Worm (Caenorhabditis elegans) whole organism, L1 larva: ENCODE results near the gene wdr-83.

Experiments
- C04F5.9 ChIP-seq: sonication (generic microtip); optimal IDR thresholded peaks from 2 replicates; lab custom pipeline; 2016; ENCODE audit warnings: missing genetic modification characterization, missing compliant biosample characterization
- C16A3.4 ChIP-seq: fragments of 150-350 bp; optimal IDR thresholded peaks from 2 replicates; lab custom pipeline; 2014; ENCODE audit warnings: missing biosample characterization, missing genetic modification characterization
- F16B12.6 ChIP-seq: fragments of 150-350 bp; optimal IDR thresholded peaks from 2 replicates; lab custom pipeline; 2014; ENCODE audit warnings: missing biosample characterization, missing genetic modification characterization
- blmp-1 ChIP-seq: fragments of 150-350 bp; optimal IDR thresholded peaks from 2 replicates; lab custom pipeline; 2014; ENCODE audit warnings: missing biosample characterization, missing genetic modification characterization
- ceh-63 ChIP-seq: fragments of 200-800 bp; sonication (Bioruptor generic); optimal IDR thresholded peaks from 2 replicates; lab custom pipeline; 2018; ENCODE audit warnings: mild to moderate bottlenecking, missing genetic modification characterization, missing compliant biosample characterization
- ceh-8 ChIP-seq: fragments of 200-800 bp; sonication (Bioruptor generic); optimal IDR thresholded peaks from 2 replicates; lab custom pipeline; 2018; ENCODE audit warnings: mild to moderate bottlenecking, missing genetic modification characterization, moderate library complexity, missing compliant biosample characterization
- ceh-82 ChIP-seq, 3 experiments: fragments of 150-350 bp in 1 of 3; sonication (generic microtip) in 2 of 3; optimal IDR thresholded peaks; 2 replicates each; lab custom pipeline; 2014 to 2017; ENCODE audit warnings: missing biosample characterization in 3 of 3, missing genetic modification characterization in 3 of 3
- ceh-88 ChIP-seq: fragments of 200-800 bp; sonication (Bioruptor generic); IDR thresholded peaks from 2 replicates; pipeline ENCODE4 v1.3.6; 2022; ENCODE audit warnings: missing genetic modification characterization, missing compliant biosample characterization
- ceh-90 ChIP-seq: sonication (generic microtip); optimal IDR thresholded peaks from 2 replicates; lab custom pipeline; 2016; ENCODE audit warnings: missing genetic modification characterization, missing compliant biosample characterization
- ces-1 ChIP-seq: fragments of 150-350 bp; optimal IDR thresholded peaks from 2 replicates; lab custom pipeline; 2014; ENCODE audit warnings: missing biosample characterization, missing genetic modification reagents, missing genetic modification characterization
- dpl-1 ChIP-seq, 3 experiments: fragments of 150-350 bp in 2 of 3; sonication (generic microtip) in 1 of 3; optimal IDR thresholded peaks; 2 replicates each; lab custom pipeline; 2014 to 2017; ENCODE audit warnings: missing biosample characterization in 3 of 3, missing genetic modification characterization in 3 of 3, missing genetic modification reagents in 3 of 3
- elt-2 ChIP-seq: sonication (generic microtip); optimal IDR thresholded peaks from 2 replicates; lab custom pipeline; 2016; ENCODE audit warnings: missing genetic modification characterization, mild to moderate bottlenecking, inconsistent platforms, missing compliant biosample characterization, missing genetic modification reagents
- elt-3 ChIP-seq, 6 experiments: fragments of 150-350 bp in 1 of 6; sonication (generic microtip); optimal IDR thresholded peaks; 2 replicates each; lab custom pipeline; 2017 to 2018; ENCODE audit warnings: missing biosample characterization in 6 of 6, missing genetic modification characterization in 6 of 6, inconsistent platforms in 1 of 6
- fkh-8 ChIP-seq: sonication (generic microtip); optimal IDR thresholded peaks from 2 replicates; lab custom pipeline; 2016; ENCODE audit warnings: mild to moderate bottlenecking, missing genetic modification characterization, missing compliant biosample characterization
- hlh-17 ChIP-seq: fragments of 200-800 bp; sonication (Bioruptor generic); optimal IDR thresholded peaks from 2 replicates; lab custom pipeline; 2018; ENCODE audit warnings: missing genetic modification characterization, mild to moderate bottlenecking, missing compliant biosample characterization, moderate library complexity, borderline replicate concordance
- hlh-4 ChIP-seq: sonication (generic microtip); optimal IDR thresholded peaks from 2 replicates; lab custom pipeline; 2016; ENCODE audit warnings: mild to moderate bottlenecking, missing genetic modification characterization, missing compliant biosample characterization
- hpl-2 ChIP-seq: fragments of 150-350 bp; optimal IDR thresholded peaks from 2 replicates; lab custom pipeline; 2014; ENCODE audit warnings: missing biosample characterization, missing genetic modification reagents, missing genetic modification characterization
- irx-1 ChIP-seq: sonication (generic microtip); optimal IDR thresholded peaks from 2 replicates; lab custom pipeline; 2016; ENCODE audit warnings: missing genetic modification characterization, missing compliant biosample characterization
- isw-1 ChIP-seq: fragments of 200-800 bp; sonication (Bioruptor generic); IDR thresholded peaks from 2 replicates; pipeline ENCODE4 v1.3.6; 2022; ENCODE audit warnings: missing genetic modification characterization, missing compliant biosample characterization
- lin-13 ChIP-seq: fragments of 150-350 bp; optimal IDR thresholded peaks from 2 replicates; lab custom pipeline; 2014; ENCODE audit warnings: missing biosample characterization, missing genetic modification reagents, missing genetic modification characterization
- lin-14 ChIP-seq: fragments of 200-800 bp; sonication (Bioruptor generic); optimal IDR thresholded peaks from 2 replicates; lab custom pipeline; 2018; ENCODE audit warnings: mild to moderate bottlenecking, missing genetic modification characterization, moderate library complexity, missing compliant biosample characterization
- lin-15B ChIP-seq: fragments of 150-350 bp; sonication (generic microtip); optimal IDR thresholded peaks from 3 replicates; lab custom pipeline; 2014; ENCODE audit warnings: missing biosample characterization, missing genetic modification characterization
- lin-39 ChIP-seq: fragments of 150-350 bp; optimal IDR thresholded peaks from 2 replicates; lab custom pipeline; 2014; ENCODE audit warnings: missing biosample characterization, missing genetic modification reagents, missing genetic modification characterization
- lsy-2 ChIP-seq, 2 experiments: fragments of 150-350 bp; optimal IDR thresholded peaks; 2 replicates each; lab custom pipeline; 2014; ENCODE audit warnings: missing biosample characterization in 2 of 2, missing genetic modification characterization in 2 of 2
- mep-1 ChIP-seq: fragments of 150-350 bp; optimal IDR thresholded peaks from 2 replicates; lab custom pipeline; 2014; ENCODE audit warnings: missing biosample characterization, missing genetic modification characterization
- nhr-11 ChIP-seq: fragments of 150-350 bp; optimal IDR thresholded peaks from 2 replicates; lab custom pipeline; 2014; ENCODE audit warnings: missing biosample characterization, missing genetic modification characterization
- nhr-12 ChIP-seq: sonication (generic microtip); optimal IDR thresholded peaks from 2 replicates; lab custom pipeline; 2017; ENCODE audit warnings: missing biosample characterization, missing genetic modification characterization
- nhr-19 ChIP-seq: fragments of 200-800 bp; sonication (Bioruptor generic); conservative IDR thresholded peaks from 2 replicates; pipeline ENCODE4 v1.3.6; 2022; ENCODE audit warnings: missing genetic modification characterization, missing compliant biosample characterization
- nhr-20 ChIP-seq: sonication (generic microtip); optimal IDR thresholded peaks from 2 replicates; lab custom pipeline; 2016; ENCODE audit warnings: mild to moderate bottlenecking, missing genetic modification characterization, missing compliant biosample characterization
- nhr-237 ChIP-seq: fragments of 150-350 bp; optimal IDR thresholded peaks from 2 replicates; lab custom pipeline; 2014; ENCODE audit warnings: missing biosample characterization, missing genetic modification characterization
- nhr-28 ChIP-seq: fragments of 150-350 bp; optimal IDR thresholded peaks from 2 replicates; lab custom pipeline; 2014; ENCODE audit warnings: missing biosample characterization, missing genetic modification characterization
- nhr-47 ChIP-seq: sonication (generic microtip); optimal IDR thresholded peaks from 2 replicates; lab custom pipeline; 2016; ENCODE audit warnings: mild to moderate bottlenecking, missing genetic modification characterization, moderate library complexity, missing compliant biosample characterization
- nhr-71 ChIP-seq: sonication (generic microtip); optimal IDR thresholded peaks from 2 replicates; lab custom pipeline; 2016; ENCODE audit warnings: mild to moderate bottlenecking, missing genetic modification characterization, moderate library complexity, missing compliant biosample characterization
- nhr-76 ChIP-seq: sonication (generic microtip); optimal IDR thresholded peaks from 2 replicates; lab custom pipeline; 2017; ENCODE audit warnings: missing biosample characterization, missing genetic modification characterization
- nhr-85 ChIP-seq: sonication (generic microtip); peaks from one replicate; lab custom pipeline; 2016; ENCODE audit warnings: missing genetic modification characterization, inconsistent platforms, missing compliant biosample characterization
- nhr-90 ChIP-seq: sonication (generic microtip); optimal IDR thresholded peaks from 2 replicates; lab custom pipeline; 2016; ENCODE audit warnings: mild to moderate bottlenecking, missing genetic modification characterization, missing compliant biosample characterization; ENCODE audit not compliant: poor library complexity
- pax-3 ChIP-seq: fragments of 200-800 bp; sonication (Bioruptor generic); optimal IDR thresholded peaks from 2 replicates; lab custom pipeline; 2018; ENCODE audit warnings: mild to moderate bottlenecking, missing genetic modification characterization, moderate library complexity, missing compliant biosample characterization
- skn-1 ChIP-seq: fragments of 150-350 bp; optimal IDR thresholded peaks from 2 replicates; lab custom pipeline; 2014; ENCODE audit warnings: missing biosample characterization, missing genetic modification characterization
- snpc-4 ChIP-seq: fragments of 150-350 bp; optimal IDR thresholded peaks from 2 replicates; lab custom pipeline; 2014; ENCODE audit warnings: missing biosample characterization, missing genetic modification characterization
- sptf-1 ChIP-seq: fragments of 150-350 bp; optimal IDR thresholded peaks from 2 replicates; lab custom pipeline; 2014; ENCODE audit warnings: missing biosample characterization, missing genetic modification characterization
- sup-37 ChIP-seq: fragments of 200-800 bp; sonication (Bioruptor generic); optimal IDR thresholded peaks from 2 replicates; lab custom pipeline; 2018; ENCODE audit warnings: mild to moderate bottlenecking, missing genetic modification characterization, missing compliant biosample characterization
- tlp-1 ChIP-seq: fragments of 150-350 bp; optimal IDR thresholded peaks from 2 replicates; lab custom pipeline; 2014; ENCODE audit warnings: missing biosample characterization, missing genetic modification characterization
- unc-130 ChIP-seq: fragments of 150-350 bp; optimal IDR thresholded peaks from 2 replicates; lab custom pipeline; 2017; ENCODE audit warnings: missing biosample characterization, missing genetic modification characterization, inconsistent platforms
- unc-62 ChIP-seq: fragments of 150-350 bp; optimal IDR thresholded peaks from 2 replicates; lab custom pipeline; 2014; ENCODE audit warnings: missing biosample characterization, missing genetic modification reagents, missing genetic modification characterization
- unc-86 ChIP-seq: sonication (generic microtip); optimal IDR thresholded peaks from 2 replicates; lab custom pipeline; 2016; ENCODE audit warnings: missing genetic modification characterization, missing compliant biosample characterization
- unc-98 ChIP-seq: fragments of 200-800 bp; sonication (Bioruptor generic); IDR thresholded peaks from 2 replicates; pipeline ENCODE4 v1.3.6; 2022; ENCODE audit warnings: missing genetic modification characterization, missing compliant biosample characterization
- xbp-1 ChIP-seq: sonication (generic microtip); optimal IDR thresholded peaks from 2 replicates; lab custom pipeline; 2016; ENCODE audit warnings: missing genetic modification characterization, missing compliant biosample characterization
- zag-1 ChIP-seq: fragments of 150-350 bp; optimal IDR thresholded peaks from 2 replicates; lab custom pipeline; 2014; ENCODE audit warnings: missing biosample characterization, missing genetic modification characterization
- zip-4 ChIP-seq: fragments of 200-800 bp; sonication (Bioruptor generic); optimal IDR thresholded peaks from 2 replicates; lab custom pipeline; 2018; ENCODE audit warnings: mild to moderate bottlenecking, missing genetic modification characterization, moderate library complexity, missing compliant biosample characterization
- ztf-11 ChIP-seq, 2 experiments: sonication (generic microtip); optimal IDR thresholded peaks; 2 replicates each; lab custom pipeline; 2016 to 2017; ENCODE audit warnings: missing genetic modification characterization in 2 of 2, missing biosample characterization in 1 of 2, missing compliant biosample characterization in 1 of 2
- ztf-4 ChIP-seq: fragments of 150-350 bp; optimal IDR thresholded peaks from 2 replicates; lab custom pipeline; 2014; ENCODE audit warnings: missing biosample characterization, missing genetic modification characterization

wdr-83 gene

DNA sequence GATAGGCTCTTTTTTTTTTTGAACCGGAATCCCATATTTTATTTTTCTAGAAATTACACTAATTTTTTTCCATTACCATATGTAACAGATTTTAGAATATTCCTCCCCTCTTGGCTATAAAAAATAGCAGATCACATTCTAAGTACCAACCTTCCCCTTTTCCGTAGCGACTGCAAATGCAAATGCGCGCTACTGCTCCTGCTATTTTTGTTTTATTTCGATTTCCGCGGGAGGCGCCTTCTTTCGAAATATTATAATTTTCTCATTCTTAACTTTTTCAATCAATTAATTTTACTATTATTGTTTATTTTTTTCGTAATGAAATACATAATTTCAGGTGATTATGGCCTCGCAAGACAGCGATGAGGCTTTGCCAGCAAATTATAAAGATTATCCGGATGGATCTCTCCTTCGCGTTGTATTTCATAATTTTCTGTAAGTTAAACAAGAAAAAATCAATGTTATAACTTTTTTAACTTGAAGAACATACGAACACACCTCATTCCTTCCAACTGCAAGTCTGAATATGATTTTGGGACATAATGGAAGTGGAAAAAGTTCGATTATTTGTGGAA is 30.4 kb upstream of the wdr-83 start, which contains the start of gene smc-5 (continued):
- peak; percentile 65 for TF ChIP-seq F16B12.6
- TF ChIP-seq elt-3 (tag; optimal IDR thresholded peaks at IDR 0.05; lab: Kevin White, UChicago), result peak in 1 of 6 experiments; percentile 80
- TF ChIP-seq ztf-4 (tag; lab: Kevin White, UChicago), result no peak
- peak; percentile 41 for TF ChIP-seq lin-13
- peak; percentile 75 for TF ChIP-seq nhr-71 (tag; lab: Kevin White, UChicago)
- no peak for TF ChIP-seq hlh-4 (tag; lab: Kevin White, UChicago)
- TF ChIP-seq nhr-19 (GFP tag; lab: Robert Waterston, UW), result peak; percentile 56
- TF ChIP-seq zag-1 (tag; lab: Kevin White, UChicago), result no peak
- TF ChIP-seq nhr-28 (tag; lab: Kevin White, UChicago), result no peak
- TF ChIP-seq elt-2 (tag; lab: Kevin White, UChicago), result no peak
- TF ChIP-seq nhr-47 (tag; lab: Kevin White, UChicago), result peak; percentile 73
- no peak for TF ChIP-seq ceh-8 (GFP tag; lab: Kevin White, UChicago)
- no peak for TF ChIP-seq unc-62 (GFP tag; lab: Kevin White, UChicago)
- TF ChIP-seq unc-130 (tag; lab: Kevin White, UChicago), result peak; percentile 45
- TF ChIP-seq blmp-1 (tag; lab: Kevin White, UChicago), result peak; percentile 71
- peak; percentile 89 for TF ChIP-seq skn-1 (tag; lab: Kevin White, UChicago)
- no peak for TF ChIP-seq ceh-63 (GFP tag; lab: Kevin White, UChicago)
- TF ChIP-seq nhr-12 (tag; lab: Kevin White, UChicago), result no peak
- TF ChIP-seq nhr-237, result no peak
- peak; percentile 56 for TF ChIP-seq xbp-1 (tag; lab: Kevin White, UChicago)
- peak; percentile 92 for TF ChIP-seq C16A3.4 (tag; lab: Kevin White, UChicago)
- peak; percentile 75 for TF ChIP-seq fkh-8 (tag; lab: Kevin White, UChicago)
- TF ChIP-seq zip-4 (GFP tag; lab: Kevin White, UChicago), result no peak
- no peak for TF ChIP-seq nhr-11 (tag; lab: Kevin White, UChicago)
- TF ChIP-seq nhr-76, result no peak
- peak; percentile 60 for TF ChIP-seq nhr-90
- TF ChIP-seq lin-15B (tag; lab: Kevin White, UChicago), result peak; percentile 87
- peak; percentile 53 for TF ChIP-seq pax-3
- TF ChIP-seq nhr-85 (tag; lab: Kevin White, UChicago), result peak; percentile 69
- TF ChIP-seq snpc-4, result peak; percentile 63
- no peak for TF ChIP-seq ces-1 (GFP tag; lab: Kevin White, UChicago)
- peak; percentile 69 for TF ChIP-seq lin-14 (GFP tag; lab: Kevin White, UChicago)
- peak; percentile 49 for TF ChIP-seq unc-86 (tag; lab: Kevin White, UChicago)
- TF ChIP-seq nhr-20 (tag; lab: Kevin White, UChicago), result peak; percentile 66
- TF ChIP-seq irx-1 (tag; lab: Kevin White, UChicago), result no peak
- no peak for TF ChIP-seq sup-37 (GFP tag; lab: Kevin White, UChicago)
- TF ChIP-seq hpl-2 (GFP tag; lab: Kevin White, UChicago), result peak; percentile 8
- TF ChIP-seq ztf-11 (tag; optimal IDR thresholded peaks at IDR 0.05; lab: Kevin White, UChicago), result peak in 1 of 2 experiments; percentile 48
- TF ChIP-seq mep-1 (tag; lab: Kevin White, UChicago), result peak; percentile 69
- TF ChIP-seq dpl-1 (GFP tag; optimal IDR thresholded peaks at IDR 0.05; lab: Kevin White, UChicago), result peak; percentile 82 to 91 (median 84)
- TF ChIP-seq ceh-90 (tag; lab: Kevin White, UChicago), result no peak
- TF ChIP-seq hlh-17 (GFP tag; lab: Kevin White, UChicago), result no peak
- TF ChIP-seq ceh-82 (tag; optimal IDR thresholded peaks at IDR 0.05; lab: Kevin White, UChicago), result peak in 2 of 3 experiments; percentile 37 to 79
- peak; percentile 25; the same call in 1 of the 2 replicates for TF ChIP-seq unc-98
- no peak for TF ChIP-seq C04F5.9 (tag; lab: Kevin White, UChicago)
- TF ChIP-seq lin-39 (tag; lab: Kevin White, UChicago), result no peak
- TF ChIP-seq ceh-88 (GFP tag; lab: Robert Waterston, UW), result peak; percentile 46; the same call in 1 of the 2 replicates
- no peak for TF ChIP-seq sptf-1
- TF ChIP-seq isw-1 (GFP tag; lab: Robert Waterston, UW), result peak; percentile 71
- peak; percentile 71 to 94 for TF ChIP-seq lsy-2 (tag; optimal IDR thresholded peaks at IDR 0.05; lab: Kevin White, UChicago)
- TF ChIP-seq tlp-1, result no peak
